Fruit fly (Drosophila melanogaster) whole organism, embryonic: Measurements from ENCODE around the gene Neto.

Source experiments
- B-H1 ChIP-seq: fragments of 200-800 bp; sonication (Bioruptor generic); IDR thresholded peaks from 3 replicates; pipeline ENCODE4 v1.3.6; 2022; ENCODE audit warnings: missing biosample characterization, missing genetic modification characterization
- CG10366 ChIP-seq: fragments of 200-800 bp; sonication (Bioruptor generic); IDR thresholded peaks from 2 replicates; pipeline ENCODE4 v1.3.6; 2022; ENCODE audit warnings: missing biosample characterization, missing genetic modification characterization
- CG11456 ChIP-seq: fragments of 200-800 bp; sonication (Bioruptor generic); IDR thresholded peaks from 3 replicates; pipeline ENCODE4 v1.3.6; 2022; ENCODE audit warnings: missing biosample characterization, missing genetic modification characterization
- CG11504 ChIP-seq: fragments of 200-800 bp; sonication (Bioruptor generic); optimal IDR thresholded peaks from 3 replicates; lab custom pipeline; 2019; ENCODE audit warnings: missing biosample characterization, mild to moderate bottlenecking, missing genetic modification characterization, moderate library complexity
- CG12299 ChIP-seq: fragments of 200-800 bp; sonication (Bioruptor generic); optimal IDR thresholded peaks from 2 replicates; lab custom pipeline; 2018; ENCODE audit warnings: missing biosample characterization, mild to moderate bottlenecking, missing genetic modification characterization
- CG12391 ChIP-seq: fragments of 200-800 bp; sonication (Bioruptor generic); optimal IDR thresholded peaks from 3 replicates; lab custom pipeline; 2018; ENCODE audit warnings: missing biosample characterization, mild to moderate bottlenecking, missing genetic modification characterization, moderate library complexity
- CG14441 ChIP-seq: fragments of 200-800 bp; sonication (Bioruptor generic); IDR thresholded peaks from 2 replicates; pipeline ENCODE4 v1.3.6; 2022; ENCODE audit warnings: missing biosample characterization, missing genetic modification characterization
- CG15514 ChIP-seq: fragments of 200-800 bp; sonication (Bioruptor generic); optimal IDR thresholded peaks from 3 replicates; lab custom pipeline; 2017; ENCODE audit warnings: missing biosample characterization, missing genetic modification characterization, mild to moderate bottlenecking, moderate library complexity, missing genetic modification reagents
- CG15696 ChIP-seq: fragments of 200-800 bp; sonication (Bioruptor generic); optimal IDR thresholded peaks from 2 replicates; lab custom pipeline; 2019; ENCODE audit warnings: missing biosample characterization, mild to moderate bottlenecking, missing genetic modification characterization, moderate library complexity
- CG16815 ChIP-seq: fragments of 200-800 bp; sonication (Bioruptor generic); optimal IDR thresholded peaks from 3 replicates; lab custom pipeline; 2017; ENCODE audit warnings: missing biosample characterization, mild to moderate bottlenecking, missing genetic modification characterization
- CG17829 ChIP-seq: fragments of 200-800 bp; optimal IDR thresholded peaks from 2 replicates; lab custom pipeline; 2019; ENCODE audit warnings: missing biosample characterization, mild to moderate bottlenecking, missing genetic modification characterization, moderate library complexity
- CG2875 ChIP-seq: fragments of 200-800 bp; sonication (Bioruptor generic); optimal IDR thresholded peaks from 2 replicates; lab custom pipeline; 2017; ENCODE audit warnings: missing biosample characterization, mild to moderate bottlenecking, missing genetic modification characterization, missing genetic modification reagents
- CG30020 ChIP-seq: fragments of 200-800 bp; optimal IDR thresholded peaks from 2 replicates; lab custom pipeline; 2019; ENCODE audit warnings: missing biosample characterization, mild to moderate bottlenecking, missing genetic modification characterization, moderate library complexity
- CG3163 ChIP-seq: fragments of 200-800 bp; sonication (Bioruptor generic); optimal IDR thresholded peaks from 3 replicates; lab custom pipeline; 2016; ENCODE audit warnings: missing biosample characterization, missing genetic modification characterization
- CG33213 ChIP-seq: fragments of 200-800 bp; sonication (Bioruptor generic); optimal IDR thresholded peaks from 3 replicates; lab custom pipeline; 2016; ENCODE audit warnings: missing biosample characterization, missing genetic modification characterization
- CG4328 ChIP-seq: fragments of 200-800 bp; sonication (Bioruptor generic); optimal IDR thresholded peaks from 3 replicates; lab custom pipeline; 2017; ENCODE audit warnings: missing biosample characterization, missing genetic modification reagents, missing genetic modification characterization
- CG4360 ChIP-seq: fragments of 200-800 bp; sonication (Bioruptor generic); IDR thresholded peaks from 2 replicates; pipeline ENCODE4 v1.3.6; 2022; ENCODE audit warnings: missing biosample characterization, missing genetic modification characterization
- CG6254 ChIP-seq: fragments of 200-800 bp; sonication (Bioruptor generic); optimal IDR thresholded peaks from 3 replicates; lab custom pipeline; 2017; ENCODE audit warnings: mild to moderate bottlenecking, missing biosample characterization, missing genetic modification reagents, missing genetic modification characterization
- CG6791 ChIP-seq: fragments of 200-800 bp; sonication (Bioruptor generic); IDR thresholded peaks from 3 replicates; pipeline ENCODE4 v1.3.6; 2022; ENCODE audit warnings: missing biosample characterization, missing genetic modification characterization; ENCODE audit not compliant: partially characterized antibody
- CG8478 ChIP-seq: fragments of >200 bp; optimal IDR thresholded peaks from 2 replicates; lab custom pipeline; 2018
- CG9215 ChIP-seq: fragments of 200-800 bp; sonication (Bioruptor generic); IDR thresholded peaks from 2 replicates; pipeline ENCODE4 v1.3.6; 2022; ENCODE audit warnings: missing biosample characterization, missing genetic modification characterization
- CG9609 ChIP-seq: fragments of 200-800 bp; sonication (Bioruptor generic); optimal IDR thresholded peaks from 3 replicates; lab custom pipeline; 2016; ENCODE audit warnings: missing biosample characterization, missing genetic modification characterization
- CrebB ChIP-seq: fragments of 200-800 bp; sonication (Bioruptor generic); optimal IDR thresholded peaks from 3 replicates; lab custom pipeline; 2018; ENCODE audit warnings: missing biosample characterization, mild to moderate bottlenecking, missing genetic modification characterization
- Dll ChIP-seq: fragments of 200-800 bp; sonication (Bioruptor generic); IDR thresholded peaks from 4 replicates; pipeline ENCODE4 v1.3.6; 2022; ENCODE audit warnings: missing biosample characterization, missing genetic modification characterization; ENCODE audit not compliant: partially characterized antibody
- E2f2 ChIP-seq: fragments of 200-800 bp; sonication (Bioruptor generic); IDR thresholded peaks from 2 replicates; pipeline ENCODE4 v1.3.6; 2022; ENCODE audit warnings: missing biosample characterization, missing genetic modification characterization
- Ets97D ChIP-seq: fragments of 200-800 bp; sonication (Bioruptor generic); optimal IDR thresholded peaks from 3 replicates; lab custom pipeline; 2016; ENCODE audit warnings: missing biosample characterization, missing genetic modification characterization
- Fer1 ChIP-seq: fragments of 200-800 bp; sonication (Bioruptor generic); optimal IDR thresholded peaks from 2 replicates; lab custom pipeline; 2017; ENCODE audit warnings: missing biosample characterization, mild to moderate bottlenecking, missing genetic modification characterization
- Meics ChIP-seq: fragments of 200-800 bp; sonication (Bioruptor generic); optimal IDR thresholded peaks from 2 replicates; lab custom pipeline; 2017; ENCODE audit warnings: missing biosample characterization, mild to moderate bottlenecking, missing genetic modification characterization
- Mrtf ChIP-seq: fragments of 200-800 bp; sonication (Bioruptor generic); IDR thresholded peaks from 3 replicates; pipeline ENCODE4 v1.3.6; 2022; ENCODE audit warnings: missing biosample characterization, missing genetic modification characterization
- Optix ChIP-seq: fragments of 200-800 bp; sonication (Bioruptor generic); IDR thresholded peaks from 3 replicates; pipeline ENCODE4 v1.3.6; 2022; ENCODE audit warnings: missing biosample characterization, missing genetic modification characterization
- Sin3A ChIP-seq: fragments of >200 bp; optimal IDR thresholded peaks from 2 replicates; lab custom pipeline; 2018
- Trl ChIP-seq, 3 experiments: fragments of >200 bp in 2 of 3; fragments of 200-800 bp in 1 of 3; sonication (Bioruptor generic) in 1 of 3; optimal IDR thresholded peaks; 2 replicates in 1 of 3; 3 replicates in 2 of 3; lab custom pipeline; 2016 to 2017; ENCODE audit warnings: missing biosample characterization in 1 of 3, missing genetic modification characterization in 1 of 3
- YL-1 ChIP-seq: fragments of 200-800 bp; sonication (Bioruptor generic); optimal IDR thresholded peaks from 3 replicates; lab custom pipeline; 2017; ENCODE audit warnings: missing biosample characterization, mild to moderate bottlenecking, missing genetic modification characterization
- bowl ChIP-seq: fragments of 200-800 bp; sonication (Bioruptor generic); IDR thresholded peaks from 2 replicates; pipeline ENCODE4 v1.3.6; 2022; ENCODE audit warnings: missing biosample characterization, missing genetic modification characterization
- cato ChIP-seq: fragments of 200-800 bp; sonication (Bioruptor generic); optimal IDR thresholded peaks from 2 replicates; lab custom pipeline; 2016; ENCODE audit warnings: missing biosample characterization, missing genetic modification characterization, borderline replicate concordance
- crc ChIP-seq: fragments of 200-800 bp; sonication (Bioruptor generic); optimal IDR thresholded peaks from 2 replicates; lab custom pipeline; 2016; ENCODE audit warnings: missing biosample characterization, missing genetic modification characterization
- esg ChIP-seq: fragments of 200-800 bp; sonication (Bioruptor generic); conservative IDR thresholded peaks from 2 replicates; pipeline ENCODE4 v1.3.6; 2022; ENCODE audit warnings: missing biosample characterization, missing genetic modification characterization
- exex ChIP-seq: fragments of 200-800 bp; sonication (Bioruptor generic); optimal IDR thresholded peaks from 4 replicates; lab custom pipeline; 2018; ENCODE audit warnings: missing biosample characterization, mild to moderate bottlenecking, missing genetic modification characterization, moderate library complexity
- fu2 ChIP-seq: fragments of 200-800 bp; sonication (Bioruptor generic); optimal IDR thresholded peaks from 2 replicates; lab custom pipeline; 2016; ENCODE audit warnings: missing biosample characterization, missing genetic modification characterization
- hkb ChIP-seq, 2 experiments: fragments of 200-800 bp in 1 of 2; fragments of >200 bp in 1 of 2; sonication (Bioruptor generic) in 1 of 2; IDR thresholded peaks in 1 of 2; optimal IDR thresholded peaks in 1 of 2; 2 replicates each; pipeline versions ENCODE4 v1.3.6 to Lab custom; 2017 to 2022; ENCODE audit warnings: missing biosample characterization in 1 of 2, missing genetic modification characterization in 1 of 2
- jigr1 ChIP-seq: fragments of 200-800 bp; sonication (Bioruptor generic); IDR thresholded peaks from 3 replicates; pipeline ENCODE4 v1.3.6; 2022; ENCODE audit warnings: missing biosample characterization, missing genetic modification characterization
- lola ChIP-seq, 3 experiments: fragments of >200 bp in 2 of 3; fragments of 200-800 bp in 1 of 3; sonication (Bioruptor generic) in 1 of 3; optimal IDR thresholded peaks; 2 replicates each; lab custom pipeline; 2017 to 2019; ENCODE audit warnings: missing biosample characterization in 3 of 3, missing genetic modification characterization in 3 of 3, mild to moderate bottlenecking in 1 of 3, moderate library complexity in 1 of 3
- mld ChIP-seq: fragments of 200-800 bp; sonication (Bioruptor generic); IDR thresholded peaks from 3 replicates; pipeline ENCODE4 v1.3.6; 2022; ENCODE audit warnings: missing biosample characterization, missing genetic modification characterization; ENCODE audit not compliant: partially characterized antibody
- nau ChIP-seq: fragments of 200-800 bp; sonication (Bioruptor generic); optimal IDR thresholded peaks from 3 replicates; lab custom pipeline; 2017; ENCODE audit warnings: missing biosample characterization, mild to moderate bottlenecking, missing genetic modification characterization, missing genetic modification reagents
- sens ChIP-seq: fragments of 200-800 bp; sonication (Bioruptor generic); peaks from one replicate; lab custom pipeline; 2016; ENCODE audit warnings: missing biosample characterization, missing genetic modification characterization
- trem ChIP-seq: fragments of 200-800 bp; optimal IDR thresholded peaks from 3 replicates; lab custom pipeline; 2019; ENCODE audit warnings: missing biosample characterization, mild to moderate bottlenecking, missing genetic modification characterization, moderate library complexity
- trh ChIP-seq: fragments of 200-800 bp; sonication (Bioruptor generic); optimal IDR thresholded peaks from 2 replicates; lab custom pipeline; 2016; ENCODE audit warnings: missing biosample characterization, missing genetic modification characterization
- usp ChIP-seq: fragments of >200 bp; optimal IDR thresholded peaks from 2 replicates; lab custom pipeline; 2017; ENCODE audit warnings: missing biosample characterization, missing genetic modification characterization
- vvl ChIP-seq: fragments of 200-800 bp; sonication (Bioruptor generic); IDR thresholded peaks from 2 replicates; pipeline ENCODE4 v1.3.6; 2022; ENCODE audit warnings: missing biosample characterization, missing genetic modification characterization
- wek ChIP-seq: fragments of 200-800 bp; sonication (Bioruptor generic); optimal IDR thresholded peaks from 3 replicates; lab custom pipeline; 2018; ENCODE audit warnings: missing biosample characterization, mild to moderate bottlenecking, missing genetic modification characterization, moderate library complexity

Neto gene

DNA sequence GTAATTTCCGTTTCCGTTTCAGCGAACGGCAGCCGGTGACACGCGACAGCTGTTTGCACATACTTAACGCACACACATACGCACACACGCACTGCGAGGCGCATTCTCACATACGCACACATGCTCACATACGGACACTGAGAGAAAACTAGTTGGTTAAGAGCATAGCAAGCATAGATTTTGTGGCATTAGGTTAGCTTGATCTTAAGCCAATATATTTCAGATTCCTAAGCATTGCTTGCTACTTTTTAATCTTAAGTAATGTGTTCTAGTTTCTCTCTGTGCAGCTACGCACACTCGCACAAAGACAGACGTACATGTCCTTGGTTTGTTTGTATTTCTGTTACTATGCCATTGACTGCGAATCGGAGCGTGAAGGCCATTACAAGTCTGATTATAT lies 11.6 kb upstream of the Neto start (continued):
- TF ChIP-seq Meics (GFP tag; lab: Kevin White, UChicago): peak; percentile 32
- no peak for TF ChIP-seq cato (GFP tag; lab: Kevin White, UChicago)
- no peak for TF ChIP-seq CG33213
- TF ChIP-seq exex: no peak
- no peak for TF ChIP-seq trh (GFP tag; lab: Kevin White, UChicago)
- no peak for TF ChIP-seq Dll (GFP tag; lab: Robert Waterston, UW)
- TF ChIP-seq CG12391 (tag; lab: Kevin White, UChicago): no peak
- TF ChIP-seq CG6254 (GFP tag; lab: Kevin White, UChicago): no peak
- no peak for TF ChIP-seq CG17829 (tag; lab: Kevin White, UChicago)
- no peak for TF ChIP-seq CG3163
- no peak for TF ChIP-seq wek (GFP tag; lab: Kevin White, UChicago)
- 0 out of 3 replicates have a peak, but pooled peaks have one; percentile 24 for TF ChIP-seq Mrtf
- TF ChIP-seq crc (GFP tag; lab: Kevin White, UChicago): no peak
- TF ChIP-seq Trl (optimal IDR thresholded peaks at IDR 0.05; lab: Kevin White, UChicago): no peak
- no peak for TF ChIP-seq Trl (GFP tag; optimal IDR thresholded peaks at IDR 0.05; lab: Kevin White, UChicago)
- TF ChIP-seq CrebB: no peak
- TF ChIP-seq CG4328 (GFP tag; lab: Kevin White, UChicago): no peak
- TF ChIP-seq CG6791 (GFP tag; lab: Robert Waterston, UW): no peak
- no peak; the same call in 1 of the 2 replicates for TF ChIP-seq CG9215 (GFP tag; lab: Robert Waterston, UW)
- TF ChIP-seq bowl (GFP tag; lab: Robert Waterston, UW): no peak
- TF ChIP-seq CG12299: no peak
- no peak for TF ChIP-seq Sin3A (lab: Kevin White, UChicago)
- TF ChIP-seq CG2875: no peak
- no peak for TF ChIP-seq YL-1
- peak; percentile 19; the same call in 1 of the 3 replicates for TF ChIP-seq B-H1 (GFP tag; lab: Robert Waterston, UW)
- TF ChIP-seq CG8478: no peak
- TF ChIP-seq CG9609 (GFP tag; lab: Kevin White, UChicago): no peak
- TF ChIP-seq vvl (GFP tag; lab: Robert Waterston, UW): no peak
- no peak for TF ChIP-seq CG15696 (tag; lab: Kevin White, UChicago)
- peak; percentile 35; the same call in 1 of the 3 replicates for TF ChIP-seq Optix
- peak; percentile 48 for TF ChIP-seq CG11504 (tag; lab: Kevin White, UChicago)
- TF ChIP-seq CG11456 (GFP tag; lab: Robert Waterston, UW): peak; percentile 65; the same call in 1 of the 3 replicates
- TF ChIP-seq CG14441: no peak
- no peak for TF ChIP-seq CG4360 (GFP tag; lab: Robert Waterston, UW)
- no peak for TF ChIP-seq CG30020
- TF ChIP-seq lola (GFP tag; optimal IDR thresholded peaks at IDR 0.05; lab: Kevin White, UChicago): no peak
- TF ChIP-seq CG16815 (GFP tag; lab: Kevin White, UChicago): no peak
- TF ChIP-seq fu2: no peak
- TF ChIP-seq mld (GFP tag; lab: Robert Waterston, UW): no peak
- TF ChIP-seq usp (GFP tag; lab: Kevin White, UChicago): no peak
- TF ChIP-seq CG15514 (GFP tag; lab: Kevin White, UChicago): no peak
- TF ChIP-seq jigr1 (GFP tag; lab: Robert Waterston, UW): no peak
- no peak for TF ChIP-seq E2f2 (GFP tag; lab: Robert Waterston, UW)
- peak; percentile 46 for TF ChIP-seq sens
- TF ChIP-seq Ets97D: no peak
- no peak for TF ChIP-seq Fer1 (GFP tag; lab: Kevin White, UChicago)
- no peak for TF ChIP-seq trem (tag; lab: Kevin White, UChicago)
- TF ChIP-seq CG10366 (GFP tag; lab: Robert Waterston, UW): peak; percentile 27; the same call in 1 of the 2 replicates
- TF ChIP-seq nau (GFP tag; lab: Kevin White, UChicago): no peak
- TF ChIP-seq esg (GFP tag; lab: Robert Waterston, UW): peak; percentile 29; the same call in 1 of the 2 replicates
- no peak for TF ChIP-seq hkb (optimal IDR thresholded peaks at IDR 0.05; lab: Kevin White, UChicago)
- 0 out of 2 replicates have a peak, but pooled peaks have one; percentile 24 for TF ChIP-seq hkb (GFP tag; IDR thresholded peaks at IDR 0.05; lab: Robert Waterston, UW)
